Fruit fly (Drosophila melanogaster): ENCODE results near the gene TORIP.
A peak's percentile ranks its signal among the peaks of the same experiment; 100 is the strongest.

Gene TORIP

dm6 chr3L:19846960-19847359, 42.1 kb upstream of the TORIP start (continued):
- TF ChIP-seq CG1529 (GFP tag; optimal IDR thresholded peaks at IDR 0.05) = no peak
- no peak for TF ChIP-seq danr (GFP tag; IDR thresholded peaks at IDR 0.05)
- TF ChIP-seq CG17328 (GFP tag; IDR thresholded peaks at IDR 0.05) = no peak
- TF ChIP-seq CG8388 (GFP tag; optimal IDR thresholded peaks at IDR 0.05) = no peak
- TF ChIP-seq Fer1 (GFP tag; optimal IDR thresholded peaks at IDR 0.05) = peak; percentile 63
- TF ChIP-seq odd (GFP tag; optimal IDR thresholded peaks at IDR 0.05) = peak; percentile 16
- no peak for TF ChIP-seq Hr78 (GFP tag; optimal IDR thresholded peaks at IDR 0.05)
- no peak for TF ChIP-seq ash1 (GFP tag; optimal IDR thresholded peaks at IDR 0.05)
- TF ChIP-seq CG17186 (GFP tag; optimal IDR thresholded peaks at IDR 0.05) = no peak
- TF ChIP-seq CG31224 (GFP tag; IDR thresholded peaks at IDR 0.05) = no peak
- no peak for TF ChIP-seq CG10209 (GFP tag; optimal IDR thresholded peaks at IDR 0.05)
- no peak for TF ChIP-seq Ssrp (tag; optimal IDR thresholded peaks at IDR 0.05)
- no peak for TF ChIP-seq CG12659 (GFP tag; optimal IDR thresholded peaks at IDR 0.05)
- TF ChIP-seq CG11247 (GFP tag; IDR thresholded peaks at IDR 0.05) = no peak
- TF ChIP-seq Camta (GFP tag; optimal IDR thresholded peaks at IDR 0.05) = no peak
- no peak for TF ChIP-seq CG6683 (GFP tag; optimal IDR thresholded peaks at IDR 0.05)
- no peak for TF ChIP-seq CG11093 (GFP tag; IDR thresholded peaks at IDR 0.05)
- no peak for TF ChIP-seq BEAF-32 (GFP tag; optimal IDR thresholded peaks at IDR 0.05)
- no peak for TF ChIP-seq CG15601 (tag; optimal IDR thresholded peaks at IDR 0.05)
- no peak for TF ChIP-seq CG3726 (GFP tag; IDR thresholded peaks at IDR 0.05)
- TF ChIP-seq B-H2 (GFP tag; optimal IDR thresholded peaks at IDR 0.05) = peak; percentile 0
- no peak for TF ChIP-seq CG4328 (GFP tag; optimal IDR thresholded peaks at IDR 0.05)
- no peak for TF ChIP-seq hkb (optimal IDR thresholded peaks at IDR 0.05)
- TF ChIP-seq hkb (GFP tag; IDR thresholded peaks at IDR 0.05) = peak; percentile 55; the same call in 1 of the 2 replicates
- TF ChIP-seq CG1832 (GFP tag; optimal IDR thresholded peaks at IDR 0.05) = no peak
- no peak for TF ChIP-seq CG33557 (GFP tag; optimal IDR thresholded peaks at IDR 0.05)
- TF ChIP-seq Bteb2 (GFP tag; optimal IDR thresholded peaks at IDR 0.05) = no peak
- no peak for TF ChIP-seq fd102C (GFP tag; optimal IDR thresholded peaks at IDR 0.05)
- TF ChIP-seq Dll (GFP tag; IDR thresholded peaks at IDR 0.05; ENCODE audit: partially characterized antibody) = no peak
- TF ChIP-seq caup (GFP tag; optimal IDR thresholded peaks at IDR 0.05; ENCODE audit: severe bottlenecking) = peak; percentile 41
- no peak for TF ChIP-seq CG4360 (GFP tag; IDR thresholded peaks at IDR 0.05)
- TF ChIP-seq slp2 (GFP tag; optimal IDR thresholded peaks at IDR 0.05) = no peak
- TF ChIP-seq Hand (GFP tag; optimal IDR thresholded peaks at IDR 0.05) = no peak
- TF ChIP-seq sob (GFP tag; IDR thresholded peaks at IDR 0.05) = no peak
- no peak for TF ChIP-seq Nf-YA (GFP tag; IDR thresholded peaks at IDR 0.05)
- TF ChIP-seq Sry-β (GFP tag; optimal IDR thresholded peaks at IDR 0.05) = no peak
- no peak for TF ChIP-seq pum (GFP tag; optimal IDR thresholded peaks at IDR 0.05)
- TF ChIP-seq CG8765 (GFP tag; IDR thresholded peaks at IDR 0.05) = no peak
- TF ChIP-seq CG2199 (GFP tag; IDR thresholded peaks at IDR 0.05) = no peak
- TF ChIP-seq abd-A (tag; optimal IDR thresholded peaks at IDR 0.05) = no peak
- TF ChIP-seq repo (GFP tag; optimal IDR thresholded peaks at IDR 0.05) = no peak
- no peak for TF ChIP-seq Mes4 (GFP tag; optimal IDR thresholded peaks at IDR 0.05)
- TF ChIP-seq CG5245 (GFP tag; optimal IDR thresholded peaks at IDR 0.05) = no peak
- no peak for TF ChIP-seq Ets97D (GFP tag; optimal IDR thresholded peaks at IDR 0.05)
- no peak for TF ChIP-seq ftz-f1 (GFP tag; optimal IDR thresholded peaks at IDR 0.05)
- no peak for TF ChIP-seq CTCF (GFP tag; optimal IDR thresholded peaks at IDR 0.05)
- TF ChIP-seq CG30431 (GFP tag; optimal IDR thresholded peaks at IDR 0.05) = no peak
- no peak for TF ChIP-seq Awh (GFP tag; IDR thresholded peaks at IDR 0.05)
- no peak for TF ChIP-seq Gug (GFP tag; IDR thresholded peaks at IDR 0.05)
- TF ChIP-seq otp (GFP tag; IDR thresholded peaks at IDR 0.05) = no peak
- no peak for TF ChIP-seq CG32772 (GFP tag; IDR thresholded peaks at IDR 0.05)
- no peak for TF ChIP-seq YL-1 (GFP tag; optimal IDR thresholded peaks at IDR 0.05)
- TF ChIP-seq CG10366 (GFP tag; IDR thresholded peaks at IDR 0.05) = no peak
